Fruit fly (Drosophila melanogaster) whole organism, embryonic: Measurements from ENCODE around the gene scny.
A peak's percentile ranks its signal among the peaks of the same experiment; 100 is the strongest.

ENCODE experiments used
- CG10565 ChIP-seq: fragments of 200-800 bp; sonication (Bioruptor generic); optimal IDR thresholded peaks from 3 replicates; lab custom pipeline; 2016; ENCODE audit warnings: missing biosample characterization, mild to moderate bottlenecking, missing genetic modification characterization
- CG17361 ChIP-seq: fragments of 200-800 bp; sonication (Bioruptor generic); IDR thresholded peaks from 3 replicates; pipeline ENCODE4 v1.3.6; 2022; ENCODE audit warnings: missing biosample characterization, missing genetic modification characterization
- CG7963 ChIP-seq: fragments of 200-800 bp; sonication (Bioruptor generic); IDR thresholded peaks from 3 replicates; pipeline ENCODE4 v1.3.6; 2022; ENCODE audit warnings: missing biosample characterization, missing genetic modification characterization; ENCODE audit not compliant: partially characterized antibody
- Dll ChIP-seq: fragments of 200-800 bp; sonication (Bioruptor generic); IDR thresholded peaks from 4 replicates; pipeline ENCODE4 v1.3.6; 2022; ENCODE audit warnings: missing biosample characterization, missing genetic modification characterization; ENCODE audit not compliant: partially characterized antibody
- HLHmδ ChIP-seq: fragments of 200-800 bp; sonication (Bioruptor generic); optimal IDR thresholded peaks from 2 replicates; lab custom pipeline; 2018; ENCODE audit warnings: missing biosample characterization, mild to moderate bottlenecking, missing genetic modification characterization, moderate library complexity
- Jarid2 ChIP-seq: fragments of 200-800 bp; sonication (Bioruptor generic); optimal IDR thresholded peaks from 3 replicates; lab custom pipeline; 2017; ENCODE audit warnings: mild to moderate bottlenecking, missing biosample characterization, missing genetic modification reagents, missing genetic modification characterization
- NK7.1 ChIP-seq: fragments of 200-800 bp; sonication (Bioruptor generic); optimal IDR thresholded peaks from 3 replicates; lab custom pipeline; 2016; ENCODE audit warnings: missing biosample characterization, missing genetic modification characterization
- ato ChIP-seq: fragments of 200-800 bp; sonication (Bioruptor generic); IDR thresholded peaks from 2 replicates; pipeline ENCODE4 v1.3.6; 2022; ENCODE audit warnings: missing biosample characterization, missing genetic modification characterization; ENCODE audit not compliant: partially characterized antibody
- fd96Cb ChIP-seq: fragments of 200-800 bp; sonication (Bioruptor generic); optimal IDR thresholded peaks from 2 replicates; lab custom pipeline; 2018; ENCODE audit warnings: missing biosample characterization, mild to moderate bottlenecking, missing genetic modification characterization, moderate library complexity
- luna ChIP-seq: fragments of 200-800 bp; sonication (Bioruptor generic); optimal IDR thresholded peaks from 2 replicates; lab custom pipeline; 2016; ENCODE audit warnings: missing biosample characterization, missing genetic modification characterization
- psq ChIP-seq: fragments of 200-800 bp; sonication (Bioruptor generic); optimal IDR thresholded peaks from 2 replicates; lab custom pipeline; 2017; ENCODE audit warnings: missing biosample characterization, missing genetic modification characterization

DNA sequence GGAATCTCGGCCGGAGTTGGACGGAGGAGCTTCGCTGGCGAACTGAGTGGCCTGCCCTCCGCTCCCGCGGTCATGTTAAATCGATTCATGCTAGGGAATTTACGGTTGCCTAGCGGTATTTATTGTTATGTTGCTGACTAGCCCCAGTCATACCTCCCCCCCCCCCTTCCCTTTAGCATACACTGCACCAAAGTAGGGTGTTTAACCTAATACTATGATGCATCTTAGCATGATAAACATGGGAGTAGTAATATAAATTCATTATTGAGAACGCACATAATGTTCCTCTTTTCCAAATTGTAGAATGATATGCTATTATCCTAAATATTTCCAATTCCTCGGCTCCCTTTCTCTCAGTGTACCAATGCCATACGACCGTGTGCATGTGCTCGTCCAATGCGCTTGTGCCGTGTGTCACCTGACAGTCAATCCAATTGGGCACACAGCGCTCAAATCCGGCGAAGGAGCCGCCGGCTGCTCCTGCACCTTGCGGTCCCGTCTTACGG is 27.7 kb downstream of the scny start, which contains the start of gene Tektin-C:
- TF ChIP-seq Dll (no peak), psq (GFP tag; lab: Kevin White, UChicago) (no peak), NK7.1 (no peak), Jarid2 (GFP tag; lab: Kevin White, UChicago) (no peak), ato (no peak), CG7963 (GFP tag; lab: Robert Waterston, UW) (no peak), fd96Cb (no peak), CG10565 (GFP tag; lab: Kevin White, UChicago) (no peak), CG17361 (0 out of 3 replicates have a peak, but pooled peaks have one; percentile 8), HLHmδ (GFP tag; lab: Kevin White, UChicago) (no peak), luna (GFP tag; lab: Kevin White, UChicago) (no peak)
